Fruit fly (Drosophila melanogaster): Measurements from ENCODE around the gene CG9044.
A peak's percentile ranks its signal among the peaks of the same experiment; 100 is the strongest.

Gene CG9044

DNA sequence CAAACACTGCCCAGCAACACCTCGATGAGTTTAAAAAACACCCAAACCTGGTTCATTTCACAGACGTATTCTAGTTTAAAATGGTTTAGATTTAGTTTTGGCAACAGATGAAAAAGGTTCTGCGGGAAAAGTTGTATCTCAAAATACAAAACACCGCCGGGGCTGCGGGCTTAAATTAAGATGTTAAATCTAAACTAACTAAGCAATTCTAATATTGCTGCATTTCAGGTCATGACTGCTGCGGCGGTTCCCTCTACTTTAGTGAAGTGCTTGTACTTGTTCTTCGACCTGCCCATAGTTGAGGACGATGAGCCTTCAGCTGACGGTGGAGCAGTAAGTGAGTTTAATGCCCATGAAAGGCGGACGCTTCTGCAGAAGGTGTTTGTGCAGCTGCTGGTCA, 39.1 kb upstream of the CG9044 start, which contains the start of gene CG14000:
CG14000 (minus strand) TSS at position 101 of the 400 bp plus-strand sequence.
- TF ChIP-seq CG12605 (GFP tag; IDR thresholded peaks at IDR 0.05) (no peak), rn (GFP tag; IDR thresholded peaks at IDR 0.05) (no peak), CG4496 (GFP tag; IDR thresholded peaks at IDR 0.05) (no peak), CG15710 (tag; optimal IDR thresholded peaks at IDR 0.05) (no peak), CG10348 (GFP tag; IDR thresholded peaks at IDR 0.05) (no peak), CG8301 (tag; optimal IDR thresholded peaks at IDR 0.05) (no peak), D1 (tag; optimal IDR thresholded peaks at IDR 0.05) (no peak), EcR (GFP tag; optimal IDR thresholded peaks at IDR 0.05) (no peak), CG14655 (GFP tag; optimal IDR thresholded peaks at IDR 0.05) (no peak), Snoo (tag; optimal IDR thresholded peaks at IDR 0.05) (no peak), CG8159 (tag; optimal IDR thresholded peaks at IDR 0.05) (no peak)

DNA sequence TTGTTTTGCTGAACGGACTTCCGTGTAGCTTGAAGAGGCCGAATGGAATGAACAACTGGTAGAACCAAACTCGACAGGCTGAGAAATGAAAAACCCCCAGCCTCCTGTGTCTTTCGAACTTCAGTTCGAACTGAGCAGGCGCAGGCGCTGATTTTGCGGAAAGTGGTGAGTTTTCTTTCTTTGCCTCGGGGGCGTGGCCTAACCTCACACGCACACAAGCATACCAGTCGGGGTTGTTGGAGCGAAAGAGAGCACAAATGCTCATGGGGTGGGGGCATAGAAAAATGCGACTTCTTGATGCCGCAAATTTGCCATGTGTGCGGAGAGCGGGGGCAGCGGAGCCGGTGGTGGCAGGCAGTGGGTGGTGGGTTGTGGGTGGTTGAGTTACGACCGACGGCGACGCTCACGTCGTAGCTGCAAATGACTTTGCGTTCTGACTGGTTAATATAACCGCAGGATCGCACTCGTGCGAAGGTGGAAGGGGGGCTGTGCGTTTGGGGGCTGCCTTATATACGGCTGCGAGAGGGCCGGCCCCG, 25.6 kb upstream of the CG9044 start, which contains the start of gene CG9016:
CG9016 (minus strand) TSS at position 51 of the 536 bp plus-strand sequence.
- no peak for TF ChIP-seq CG8301 (tag; optimal IDR thresholded peaks at IDR 0.05)
- no peak for TF ChIP-seq EcR (GFP tag; optimal IDR thresholded peaks at IDR 0.05)
- no peak for TF ChIP-seq CG10348 (GFP tag; IDR thresholded peaks at IDR 0.05)
- TF ChIP-seq fd96Ca (GFP tag; IDR thresholded peaks at IDR 0.05) = no peak
- no peak for TF ChIP-seq Snoo (tag; optimal IDR thresholded peaks at IDR 0.05)
- no peak for TF ChIP-seq CG4496 (GFP tag; IDR thresholded peaks at IDR 0.05)
- no peak for TF ChIP-seq Pif1B (GFP tag; optimal IDR thresholded peaks at IDR 0.05)

- no peak for TF ChIP-seq CG8301 (tag; optimal IDR thresholded peaks at IDR 0.05)
- TF ChIP-seq CG9948 (tag; optimal IDR thresholded peaks at IDR 0.05) = no peak
- no peak for TF ChIP-seq CG14655 (GFP tag; optimal IDR thresholded peaks at IDR 0.05)
- TF ChIP-seq Snoo (tag; optimal IDR thresholded peaks at IDR 0.05) = no peak
- TF ChIP-seq Pif1B (GFP tag; optimal IDR thresholded peaks at IDR 0.05) = no peak
- no peak for TF ChIP-seq gl (tag; optimal IDR thresholded peaks at IDR 0.05)
Observed at dm6 chr2L:5925164-5925563, 24.1 kb upstream of the CG9044 start.

DNA sequence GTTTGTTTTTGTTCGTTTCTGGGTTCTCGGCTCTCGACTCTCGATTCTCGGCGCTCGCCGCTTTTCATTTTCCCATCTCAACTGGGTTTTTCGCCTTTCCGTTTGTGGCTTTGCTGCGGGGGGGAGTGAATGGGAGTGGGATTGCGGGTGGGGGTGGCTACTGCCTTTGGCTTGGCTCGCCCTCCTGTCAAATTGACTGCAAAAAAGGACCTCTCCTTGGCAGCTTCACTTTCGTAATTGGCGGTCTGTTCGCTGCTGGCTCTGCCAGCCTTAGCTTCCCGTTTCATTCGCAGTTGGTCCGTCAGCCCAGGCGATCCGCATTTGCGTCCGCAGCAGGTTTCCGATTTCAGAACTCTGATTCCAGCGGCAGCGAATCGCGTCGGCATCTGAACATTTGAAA, 23.6 kb upstream of the CG9044 start, which contains the start of gene dsf:
dsf (plus strand) TSS at position 301 of the 400 bp plus-strand sequence.
- no peak for TF ChIP-seq gl (tag; optimal IDR thresholded peaks at IDR 0.05)
- no peak for TF ChIP-seq EcR (GFP tag; optimal IDR thresholded peaks at IDR 0.05)
- TF ChIP-seq CG9948 (tag; optimal IDR thresholded peaks at IDR 0.05) = no peak
- no peak for TF ChIP-seq CG13204 (GFP tag; optimal IDR thresholded peaks at IDR 0.05)
- TF ChIP-seq Ets98B (GFP tag; IDR thresholded peaks at IDR 0.05) = no peak
- no peak for TF ChIP-seq D1 (tag; optimal IDR thresholded peaks at IDR 0.05)
- TF ChIP-seq CG34367 (tag; optimal IDR thresholded peaks at IDR 0.05) = no peak
- no peak for TF ChIP-seq CG8301 (tag; optimal IDR thresholded peaks at IDR 0.05)
- TF ChIP-seq Pif1B (GFP tag; optimal IDR thresholded peaks at IDR 0.05) = no peak
- TF ChIP-seq CG4496 (GFP tag; IDR thresholded peaks at IDR 0.05) = no peak
- no peak for TF ChIP-seq CG15710 (tag; optimal IDR thresholded peaks at IDR 0.05)
- TF ChIP-seq CG32121 (GFP tag; IDR thresholded peaks at IDR 0.05) = no peak

DNA sequence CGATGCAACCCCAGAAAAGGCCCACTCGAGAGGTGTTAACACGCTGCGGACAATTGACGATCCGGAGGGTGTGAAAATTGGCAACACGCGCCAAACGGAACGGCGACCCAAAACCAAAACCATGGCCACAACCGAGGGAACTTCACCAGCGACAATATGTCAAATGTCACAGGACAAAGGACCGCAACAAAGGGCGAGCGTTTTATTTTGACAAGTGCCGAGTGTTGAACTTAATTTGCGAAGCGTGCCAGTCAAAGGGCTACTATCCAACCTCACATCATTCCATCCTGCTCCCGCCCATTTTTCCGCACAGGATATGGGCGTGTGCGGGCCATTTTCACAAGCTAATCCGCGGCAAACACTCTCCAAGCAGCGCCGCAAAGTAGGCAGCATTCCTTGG, 21.9 kb upstream of the CG9044 start:
- TF ChIP-seq Pif1B (GFP tag; optimal IDR thresholded peaks at IDR 0.05) = no peak
- no peak for TF ChIP-seq Snoo (tag; optimal IDR thresholded peaks at IDR 0.05)
- no peak for TF ChIP-seq CG12605 (GFP tag; IDR thresholded peaks at IDR 0.05)
- no peak for TF ChIP-seq CG8301 (tag; optimal IDR thresholded peaks at IDR 0.05)
- no peak for TF ChIP-seq Pif1A (GFP tag; optimal IDR thresholded peaks at IDR 0.05)
- TF ChIP-seq D1 (tag; optimal IDR thresholded peaks at IDR 0.05) = no peak
- no peak for TF ChIP-seq gl (tag; optimal IDR thresholded peaks at IDR 0.05)

DNA sequence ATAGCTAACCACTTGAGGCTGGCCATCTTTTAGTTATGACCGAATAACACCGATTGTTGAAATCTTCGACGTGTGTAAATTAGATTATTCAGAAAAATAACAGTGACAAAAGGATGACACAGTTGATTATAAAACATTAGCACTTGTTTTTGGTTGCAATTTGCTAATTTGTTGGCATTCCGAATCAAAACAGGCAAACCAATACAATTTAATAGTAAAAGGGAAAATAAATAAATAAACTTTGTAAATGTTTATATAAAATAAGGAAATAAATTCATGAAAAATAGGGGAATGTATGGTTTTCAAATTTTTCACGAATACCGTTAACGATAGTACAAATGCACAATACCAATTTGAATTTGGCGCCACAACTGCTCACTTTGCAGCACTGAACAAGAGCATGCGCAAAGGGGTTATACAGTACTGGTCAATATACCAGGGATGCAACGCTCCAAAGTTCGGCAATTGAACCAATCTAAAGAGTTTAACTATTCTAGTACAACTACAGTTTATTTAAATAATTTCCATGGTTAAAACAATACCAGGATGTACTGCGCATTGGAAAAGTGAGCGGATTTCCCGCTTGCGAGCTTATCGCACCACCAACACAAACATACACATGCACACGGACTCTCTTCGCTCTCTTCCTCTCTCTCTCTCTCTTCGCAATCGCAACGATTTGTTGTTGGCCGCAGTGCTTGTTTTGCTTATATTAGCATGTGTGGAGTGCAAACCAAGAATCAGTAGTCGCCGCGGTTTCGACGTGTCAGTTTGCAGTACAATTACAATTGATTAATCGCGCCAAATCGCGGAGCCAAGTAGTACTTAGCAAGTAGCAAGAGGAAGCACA, 5.8 kb upstream of the CG9044 start, which contains the start of the genes Sfp26Ad and Gpdh1:
Sfp26Ad (minus strand) TSS at position 76 of the 850 bp plus-strand sequence.
Gpdh1 (plus strand) TSS at position 415 of the 850 bp plus-strand sequence.
- TF ChIP-seq EcR (GFP tag; optimal IDR thresholded peaks at IDR 0.05) (peak; percentile 71), CG13204 (GFP tag; optimal IDR thresholded peaks at IDR 0.05) (peak; percentile 48), CG15710 (tag; optimal IDR thresholded peaks at IDR 0.05) (peak; percentile 63), D1 (tag; optimal IDR thresholded peaks at IDR 0.05) (no peak), CG32121 (GFP tag; IDR thresholded peaks at IDR 0.05) (peak; percentile 61), CG17806 (tag; optimal IDR thresholded peaks at IDR 0.05) (peak; percentile 35), Ets98B (GFP tag; IDR thresholded peaks at IDR 0.05) (peak; percentile 63), CG10348 (GFP tag; IDR thresholded peaks at IDR 0.05) (no peak), fd96Ca (GFP tag; IDR thresholded peaks at IDR 0.05) (peak; percentile 71), CG14655 (GFP tag; optimal IDR thresholded peaks at IDR 0.05) (no peak), gl (tag; optimal IDR thresholded peaks at IDR 0.05) (peak; percentile 36), rn (GFP tag; IDR thresholded peaks at IDR 0.05) (0 out of 2 replicates have a peak, but pooled peaks have one; percentile 4), CG8301 (tag; optimal IDR thresholded peaks at IDR 0.05) (peak; percentile 35), Pif1B (GFP tag; optimal IDR thresholded peaks at IDR 0.05) (peak; percentile 70), CG4496 (GFP tag; IDR thresholded peaks at IDR 0.05) (peak; percentile 78; the same call in 1 of the 3 replicates), Pif1A (GFP tag; optimal IDR thresholded peaks at IDR 0.05) (peak; percentile 70), Snoo (tag; optimal IDR thresholded peaks at IDR 0.05) (peak; percentile 66), CG9948 (tag; optimal IDR thresholded peaks at IDR 0.05) (no peak), CG8159 (tag; optimal IDR thresholded peaks at IDR 0.05) (peak; percentile 39), CG34367 (tag; optimal IDR thresholded peaks at IDR 0.05) (peak; percentile 12), CG12605 (GFP tag; IDR thresholded peaks at IDR 0.05) (peak; percentile 44)
